Worm (Caenorhabditis elegans) whole organism, L4 larva: ENCODE data around the gene fbxb-98.

Experiments
- R02D3.7 ChIP-seq: fragments of 150-350 bp; sonication (generic microtip); optimal IDR thresholded peaks from 3 replicates; lab custom pipeline; 2014; ENCODE audit warnings: missing biosample characterization, missing genetic modification characterization
- aha-1 ChIP-seq: fragments of 150-350 bp; peaks from one replicate; lab custom pipeline; 2014; ENCODE audit warnings: missing biosample characterization, missing genetic modification characterization
- ama-1 ChIP-seq: fragments of 150-350 bp; optimal IDR thresholded peaks from 2 replicates; lab custom pipeline; 2014; ENCODE audit warnings: inconsistent platforms, mixed read lengths
- attf-4 ChIP-seq: sonication (generic microtip); optimal IDR thresholded peaks from 3 replicates; lab custom pipeline; 2017; ENCODE audit warnings: missing biosample characterization, missing genetic modification characterization
- nhr-237 ChIP-seq: sonication (generic microtip); optimal IDR thresholded peaks from 2 replicates; lab custom pipeline; 2017; ENCODE audit warnings: missing biosample characterization, missing genetic modification characterization
- nhr-28 ChIP-seq: fragments of 150-350 bp; optimal IDR thresholded peaks from 2 replicates; lab custom pipeline; 2014; ENCODE audit warnings: missing biosample characterization, missing genetic modification characterization
- nhr-6 ChIP-seq: fragments of 150-350 bp; optimal IDR thresholded peaks from 2 replicates; lab custom pipeline; 2014; ENCODE audit warnings: missing biosample characterization, missing genetic modification characterization
- pqm-1 ChIP-seq: sonication (generic microtip); optimal IDR thresholded peaks from 2 replicates; lab custom pipeline; 2017; ENCODE audit warnings: missing biosample characterization, missing genetic modification characterization
- snpc-4 ChIP-seq: fragments of 150-350 bp; optimal IDR thresholded peaks from 2 replicates; lab custom pipeline; 2014; ENCODE audit warnings: missing biosample characterization, missing genetic modification characterization
- spr-1 ChIP-seq: sonication (generic microtip); optimal IDR thresholded peaks from 2 replicates; lab custom pipeline; 2016; ENCODE audit warnings: mild to moderate bottlenecking, missing genetic modification characterization, missing compliant biosample characterization
- ztf-11 ChIP-seq: fragments of 150-350 bp; optimal IDR thresholded peaks from 2 replicates; lab custom pipeline; 2014; ENCODE audit warnings: missing biosample characterization, missing genetic modification characterization

ce11 chrII:1897936-1898335, 35.5 kb downstream of the fbxb-98 start, which contains the start of gene C46F9.6:
- TF ChIP-seq snpc-4 (no peak), R02D3.7 (tag; lab: Kevin White, UChicago) (no peak), aha-1 (tag; lab: Kevin White, UChicago) (no peak), nhr-28 (tag; lab: Kevin White, UChicago) (no peak), attf-4 (tag; lab: Kevin White, UChicago) (no peak), nhr-237 (no peak), ama-1 (lab: Kevin White, UChicago) (no peak), pqm-1 (tag; lab: Kevin White, UChicago) (peak; percentile 8), spr-1 (tag; lab: Kevin White, UChicago) (no peak), nhr-6 (tag; lab: Kevin White, UChicago) (no peak), ztf-11 (tag; lab: Kevin White, UChicago) (no peak)
